Worm (Caenorhabditis elegans) whole organism, late embryonic: ENCODE data around the gene T01H3.2.

Source experiments
- K02D7.2 ChIP-seq: sonication (generic microtip); optimal IDR thresholded peaks from 2 replicates; lab custom pipeline; 2017; ENCODE audit warnings: mild to moderate bottlenecking, missing genetic modification characterization, missing compliant biosample characterization
- Y22D7AL.16 ChIP-seq: sonication (generic microtip); optimal IDR thresholded peaks from 2 replicates; lab custom pipeline; 2016; ENCODE audit warnings: missing genetic modification characterization, missing compliant biosample characterization
- elt-2 ChIP-seq: sonication (generic microtip); optimal IDR thresholded peaks from 2 replicates; lab custom pipeline; 2016; ENCODE audit warnings: missing genetic modification reagents, missing genetic modification characterization, missing compliant biosample characterization
- ets-4 ChIP-seq: sonication (generic microtip); optimal IDR thresholded peaks from 2 replicates; lab custom pipeline; 2016; ENCODE audit warnings: missing genetic modification characterization, missing compliant biosample characterization
- npax-4 ChIP-seq: sonication (generic microtip); optimal IDR thresholded peaks from 2 replicates; lab custom pipeline; 2016; ENCODE audit warnings: missing genetic modification characterization, missing compliant biosample characterization
- pha-4 ChIP-seq: fragments of 150-350 bp; optimal IDR thresholded peaks from 2 replicates; lab custom pipeline; 2018; ENCODE audit warnings: missing biosample characterization, missing genetic modification reagents, missing genetic modification characterization
- pqm-1 ChIP-seq: sonication (generic microtip); optimal IDR thresholded peaks from 2 replicates; lab custom pipeline; 2016; ENCODE audit warnings: missing genetic modification characterization, missing compliant biosample characterization

ce11 chrII:7892761-7893272 is 15.0 kb upstream of the T01H3.2 start, which contains the start of gene ptc-1:
- TF ChIP-seq npax-4 (no peak), elt-2 (tag; lab: Kevin White, UChicago) (no peak), pqm-1 (tag; lab: Kevin White, UChicago) (no peak), pha-4 (tag; lab: Kevin White, UChicago) (no peak), ets-4 (tag; lab: Kevin White, UChicago) (no peak), Y22D7AL.16 (tag; lab: Kevin White, UChicago) (no peak), K02D7.2 (tag; lab: Kevin White, UChicago) (no peak)
